1 fruit fly cellular context compared by ENCODE assay signal in the genomic region with DNA sequence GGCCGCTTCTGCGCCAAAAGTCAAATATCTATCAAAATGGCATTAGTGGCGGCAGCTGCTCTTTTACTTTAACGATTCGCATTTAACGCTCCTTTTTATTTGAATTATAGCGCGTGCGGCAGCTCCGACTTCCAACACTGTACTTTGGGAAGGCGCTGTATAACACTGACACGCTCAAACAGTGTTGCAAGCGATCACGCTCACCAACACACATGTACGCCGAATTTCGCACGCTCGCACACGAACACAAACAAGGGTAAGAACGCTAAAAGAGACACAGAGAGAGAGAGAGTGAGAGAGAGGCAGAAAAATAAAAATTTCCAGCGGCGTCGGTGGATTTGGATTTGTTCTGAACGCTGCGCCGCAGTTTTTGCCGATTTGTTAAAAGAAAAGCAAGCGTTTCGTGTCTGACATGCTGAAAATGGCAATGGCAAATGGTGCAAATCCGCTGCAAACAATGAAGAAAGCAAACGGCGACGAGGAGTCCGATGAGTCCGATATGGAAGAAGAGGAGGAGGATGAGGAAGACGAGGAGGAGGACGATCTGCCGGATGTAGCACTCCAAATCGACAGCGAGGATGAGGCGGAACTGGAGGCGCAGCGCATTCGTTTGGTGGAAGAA.
TF ChIP-seq lines count a peak whose summit lies in the region.

A gene (plus strand): TSS at position 276 of the 622 bp plus-strand sequence.

TF ChIP-seq in whole organism, embryonic, 481 proteins besides CTCF, POLR2A, EP300 and RAD21 (continued from another document and continues in another):
- TF ChIP-seq usp (GFP tag; optimal IDR thresholded peaks at IDR 0.05; lab: Kevin White, UChicago) (no peak), Dip3 (GFP tag; optimal IDR thresholded peaks at IDR 0.05; lab: Kevin White, UChicago) (peak; percentile 89), Camta (GFP tag; optimal IDR thresholded peaks at IDR 0.05; lab: Kevin White, UChicago) (peak; percentile 78), Hey (tag; optimal IDR thresholded peaks at IDR 0.05; lab: Kevin White, UChicago) (no peak), CG10431 (GFP tag; optimal IDR thresholded peaks at IDR 0.05; lab: Kevin White, UChicago) (no peak), fd96Cb (tag; optimal IDR thresholded peaks at IDR 0.05; lab: Kevin White, UChicago) (peak; percentile 44), CG8281 (tag; optimal IDR thresholded peaks at IDR 0.05; lab: Kevin White, UChicago) (no peak), nom (GFP tag; optimal IDR thresholded peaks at IDR 0.05; lab: Kevin White, UChicago) (peak; percentile 59), btn (GFP tag; optimal IDR thresholded peaks at IDR 0.05; lab: Kevin White, UChicago) (peak; percentile 78), her (GFP tag; optimal IDR thresholded peaks at IDR 0.05; lab: Kevin White, UChicago) (peak; percentile 90), NfI (GFP tag; optimal IDR thresholded peaks at IDR 0.05; lab: Kevin White, UChicago) (peak; percentile 88), CG3726 (GFP tag; IDR thresholded peaks at IDR 0.05; lab: Robert Waterston, UW) (no peak), CG16815 (GFP tag; optimal IDR thresholded peaks at IDR 0.05; lab: Kevin White, UChicago) (peak; percentile 83), pb (GFP tag; optimal IDR thresholded peaks at IDR 0.05; lab: Kevin White, UChicago) (peak; percentile 80), CG9817 (tag; optimal IDR thresholded peaks at IDR 0.05; lab: Kevin White, UChicago) (peak; percentile 75), gro (GFP tag; optimal IDR thresholded peaks at IDR 0.05; lab: Kevin White, UChicago) (peak; percentile 88), B-H2 (GFP tag; optimal IDR thresholded peaks at IDR 0.05; lab: Kevin White, UChicago) (peak; percentile 92), Nf-YC (tag; optimal IDR thresholded peaks at IDR 0.05; lab: Kevin White, UChicago) (peak; percentile 46), CG13287 (GFP tag; IDR thresholded peaks at IDR 0.05; lab: Robert Waterston, UW; ENCODE audit: partially characterized antibody) (peak; percentile 69), ftz-f1 (GFP tag; optimal IDR thresholded peaks at IDR 0.05; lab: Kevin White, UChicago) (peak; percentile 73), CG10147 (GFP tag; optimal IDR thresholded peaks at IDR 0.05; lab: Kevin White, UChicago) (no peak), twi (tag; optimal IDR thresholded peaks at IDR 0.05; lab: Kevin White, UChicago) (peak; percentile 48), CG14050 (GFP tag; IDR thresholded peaks at IDR 0.05; lab: Robert Waterston, UW) (peak; percentile 67), Ssrp (tag; optimal IDR thresholded peaks at IDR 0.05; lab: Kevin White, UChicago) (peak; percentile 26), eve (GFP tag; optimal IDR thresholded peaks at IDR 0.05; lab: Kevin White, UChicago) (no peak), HmgZ (tag; optimal IDR thresholded peaks at IDR 0.05; lab: Kevin White, UChicago) (peak; percentile 86), MTF-1 (GFP tag; optimal IDR thresholded peaks at IDR 0.05; lab: Kevin White, UChicago; ENCODE audit: borderline replicate concordance) (peak; percentile 79), tna (GFP tag; IDR thresholded peaks at IDR 0.05; lab: Robert Waterston, UW; ENCODE audit: partially characterized antibody) (no peak), CG31224 (GFP tag; IDR thresholded peaks at IDR 0.05; lab: Robert Waterston, UW) (no peak), CG12219 (GFP tag; optimal IDR thresholded peaks at IDR 0.05; lab: Kevin White, UChicago) (no peak), ttk (GFP tag; IDR thresholded peaks at IDR 0.05; lab: Robert Waterston, UW) (peak; percentile 73), CG17328 (GFP tag; IDR thresholded peaks at IDR 0.05; lab: Robert Waterston, UW) (peak; percentile 66), gem (tag; optimal IDR thresholded peaks at IDR 0.05; lab: Kevin White, UChicago) (peak; percentile 29), CG6813 (GFP tag; optimal IDR thresholded peaks at IDR 0.05; lab: Kevin White, UChicago) (peak; percentile 72), pum (GFP tag; optimal IDR thresholded peaks at IDR 0.05; lab: Kevin White, UChicago) (peak; percentile 89), insv (GFP tag; optimal IDR thresholded peaks at IDR 0.05; lab: Kevin White, UChicago) (peak in 1 of 2 experiments; percentile 30), CG16813 (GFP tag; IDR thresholded peaks at IDR 0.05; lab: Robert Waterston, UW; ENCODE audit: partially characterized antibody) (peak; percentile 55; the same call in 2 of the 3 replicates), Xrp1 (GFP tag; IDR thresholded peaks at IDR 0.05; lab: Robert Waterston, UW) (peak; percentile 87), nerfin-2 (GFP tag; IDR thresholded peaks at IDR 0.05; lab: Robert Waterston, UW; ENCODE audit: partially characterized antibody) (no peak), Lpt (GFP tag; optimal IDR thresholded peaks at IDR 0.05; lab: Kevin White, UChicago) (no peak), Abd-B (GFP tag; optimal IDR thresholded peaks at IDR 0.05; lab: Kevin White, UChicago) (no peak), dimm (GFP tag; IDR thresholded peaks at IDR 0.05; lab: Robert Waterston, UW) (0 out of 2 replicates have a peak, but pooled peaks have one; percentile 24), sim (GFP tag; IDR thresholded peaks at IDR 0.05; lab: Robert Waterston, UW) (no peak), CG43689 (GFP tag; IDR thresholded peaks at IDR 0.05; lab: Robert Waterston, UW) (no peak), CG12155 (GFP tag; optimal IDR thresholded peaks at IDR 0.05; lab: Kevin White, UChicago) (peak; percentile 88), CG8388 (GFP tag; optimal IDR thresholded peaks at IDR 0.05; lab: Kevin White, UChicago) (peak; percentile 16), H15 (GFP tag; IDR thresholded peaks at IDR 0.05; lab: Robert Waterston, UW) (peak; percentile 82), slou (GFP tag; optimal IDR thresholded peaks at IDR 0.05; lab: Kevin White, UChicago) (peak; percentile 59), CG32767 (GFP tag; IDR thresholded peaks at IDR 0.05; lab: Robert Waterston, UW) (no peak), Trl (optimal IDR thresholded peaks at IDR 0.05; lab: Kevin White, UChicago) (peak; percentile 90 to 92), Trl (GFP tag; optimal IDR thresholded peaks at IDR 0.05; lab: Kevin White, UChicago) (peak; percentile 92), repo (GFP tag; optimal IDR thresholded peaks at IDR 0.05; lab: Kevin White, UChicago) (peak; percentile 86), CG13624 (GFP tag; optimal IDR thresholded peaks at IDR 0.05; lab: Kevin White, UChicago) (peak; percentile 94), CG12236 (GFP tag; optimal IDR thresholded peaks at IDR 0.05; lab: Kevin White, UChicago) (peak; percentile 56), p53 (GFP tag; optimal IDR thresholded peaks at IDR 0.05; lab: Kevin White, UChicago) (peak; percentile 71), CG4820 (GFP tag; optimal IDR thresholded peaks at IDR 0.05; lab: Kevin White, UChicago) (peak; percentile 77), az2 (GFP tag; optimal IDR thresholded peaks at IDR 0.05; lab: Kevin White, UChicago) (peak; percentile 69), CG31441 (GFP tag; IDR thresholded peaks at IDR 0.05; lab: Robert Waterston, UW) (peak; percentile 46; the same call in 1 of the 2 replicates), CG17361 (GFP tag; IDR thresholded peaks at IDR 0.05; lab: Robert Waterston, UW) (peak; percentile 50; the same call in 1 of the 3 replicates), CHES-1-like (GFP tag; optimal IDR thresholded peaks at IDR 0.05; lab: Kevin White, UChicago) (peak; percentile 91), CG15601 (tag; optimal IDR thresholded peaks at IDR 0.05; lab: Kevin White, UChicago) (peak; percentile 35), tgo (GFP tag; IDR thresholded peaks at IDR 0.05; lab: Robert Waterston, UW) (peak; percentile 65), bsh (GFP tag; optimal IDR thresholded peaks at IDR 0.05; lab: Kevin White, UChicago) (peak; percentile 26 to 66), CG1602 (GFP tag; optimal IDR thresholded peaks at IDR 0.05; lab: Kevin White, UChicago) (peak; percentile 60), CG10543 (GFP tag; optimal IDR thresholded peaks at IDR 0.05; lab: Kevin White, UChicago) (peak; percentile 69), CG31388 (GFP tag; optimal IDR thresholded peaks at IDR 0.05; lab: Kevin White, UChicago) (peak; percentile 44), grn (GFP tag; optimal IDR thresholded peaks at IDR 0.05; lab: Kevin White, UChicago) (no peak), CG31365 (tag; optimal IDR thresholded peaks at IDR 0.05; lab: Kevin White, UChicago) (peak; percentile 39), CG10209 (GFP tag; optimal IDR thresholded peaks at IDR 0.05; lab: Kevin White, UChicago) (peak; percentile 80), sr (GFP tag; IDR thresholded peaks at IDR 0.05; lab: Robert Waterston, UW) (peak; percentile 65; the same call in 2 of the 3 replicates), E2f2 (GFP tag; IDR thresholded peaks at IDR 0.05; lab: Robert Waterston, UW) (peak; percentile 99), pho (GFP tag; optimal IDR thresholded peaks at IDR 0.05; lab: Kevin White, UChicago) (peak; percentile 76), C15 (GFP tag; IDR thresholded peaks at IDR 0.05; lab: Robert Waterston, UW) (peak; percentile 51; the same call in 1 of the 3 replicates), hth (optimal IDR thresholded peaks at IDR 0.05; lab: Kevin White, UChicago) (no peak), CG18011 (GFP tag; optimal IDR thresholded peaks at IDR 0.05; lab: Kevin White, UChicago) (peak; percentile 56), CG11085 (GFP tag; IDR thresholded peaks at IDR 0.05; lab: Robert Waterston, UW) (peak; percentile 88), oc (tag; optimal IDR thresholded peaks at IDR 0.05; lab: Kevin White, UChicago) (peak; percentile 23), CG3847 (GFP tag; IDR thresholded peaks at IDR 0.05; lab: Robert Waterston, UW) (peak; percentile 94), CG6654 (GFP tag; optimal IDR thresholded peaks at IDR 0.05; lab: Kevin White, UChicago) (no peak), Nf-YA (GFP tag; IDR thresholded peaks at IDR 0.05; lab: Robert Waterston, UW) (0 out of 2 replicates have a peak, but pooled peaks have one; percentile 6), ind (GFP tag; optimal IDR thresholded peaks at IDR 0.05; lab: Kevin White, UChicago) (peak; percentile 88), CG2199 (GFP tag; IDR thresholded peaks at IDR 0.05; lab: Robert Waterston, UW) (peak; percentile 71; the same call in 1 of the 3 replicates), crp (GFP tag; optimal IDR thresholded peaks at IDR 0.05; lab: Kevin White, UChicago) (peak in 1 of 2 experiments; percentile 35), Atf-2 (GFP tag; optimal IDR thresholded peaks at IDR 0.05; lab: Kevin White, UChicago) (peak; percentile 73), disco-r (GFP tag; optimal IDR thresholded peaks at IDR 0.05; lab: Kevin White, UChicago) (peak; percentile 74), CG14441 (GFP tag; IDR thresholded peaks at IDR 0.05; lab: Robert Waterston, UW) (peak; percentile 65), ro (GFP tag; IDR thresholded peaks at IDR 0.05; lab: Robert Waterston, UW) (no peak; the same call in 1 of the 2 replicates), sisA (GFP tag; IDR thresholded peaks at IDR 0.05; lab: Robert Waterston, UW) (peak; percentile 73), unc-4 (GFP tag; IDR thresholded peaks at IDR 0.05; lab: Robert Waterston, UW; ENCODE audit: partially characterized antibody) (0 out of 2 replicates have a peak, but pooled peaks have one; percentile 28), CG34376 (GFP tag; optimal IDR thresholded peaks at IDR 0.05; lab: Kevin White, UChicago) (peak; percentile 63), danr (GFP tag; IDR thresholded peaks at IDR 0.05; lab: Robert Waterston, UW) (no peak), bowl (GFP tag; IDR thresholded peaks at IDR 0.05; lab: Robert Waterston, UW) (peak; percentile 28; the same call in 1 of the 2 replicates), slp2 (GFP tag; optimal IDR thresholded peaks at IDR 0.05; lab: Kevin White, UChicago) (peak; percentile 74), BtbVII (GFP tag; optimal IDR thresholded peaks at IDR 0.05; lab: Kevin White, UChicago) (peak; percentile 52), peb (GFP tag; IDR thresholded peaks at IDR 0.05; lab: Robert Waterston, UW) (peak; percentile 72), CG8478 (optimal IDR thresholded peaks at IDR 0.05; lab: Kevin White, UChicago) (peak; percentile 56), Usf (GFP tag; optimal IDR thresholded peaks at IDR 0.05; lab: Kevin White, UChicago) (peak; percentile 48), Ets65A (GFP tag; lab: Kevin White, UChicago) (peak; percentile 99), CG1529 (GFP tag; optimal IDR thresholded peaks at IDR 0.05; lab: Kevin White, UChicago) (peak; percentile 19), CG4360 (GFP tag; IDR thresholded peaks at IDR 0.05; lab: Robert Waterston, UW) (no peak), sqz (GFP tag; optimal IDR thresholded peaks at IDR 0.05; lab: Kevin White, UChicago) (peak; percentile 38), CG34422 (GFP tag; IDR thresholded peaks at IDR 0.05; lab: Robert Waterston, UW) (peak; percentile 74; the same call in 1 of the 3 replicates), Jarid2 (GFP tag; optimal IDR thresholded peaks at IDR 0.05; lab: Kevin White, UChicago) (peak; percentile 62), ranshi (GFP tag; IDR thresholded peaks at IDR 0.05; lab: Robert Waterston, UW) (peak; percentile 82), tin (GFP tag; optimal IDR thresholded peaks at IDR 0.05; lab: Kevin White, UChicago) (peak; percentile 91), ham (GFP tag; IDR thresholded peaks at IDR 0.05; lab: Robert Waterston, UW) (no peak), CG1832 (GFP tag; optimal IDR thresholded peaks at IDR 0.05; lab: Kevin White, UChicago) (no peak), run (tag; optimal IDR thresholded peaks at IDR 0.05; lab: Kevin White, UChicago) (no peak), vnd (GFP tag; IDR thresholded peaks at IDR 0.05; lab: Robert Waterston, UW; ENCODE audit: partially characterized antibody) (no peak), Sry-δ (GFP tag; optimal IDR thresholded peaks at IDR 0.05; lab: Kevin White, UChicago) (peak; percentile 59), Ptx1 (GFP tag; IDR thresholded peaks at IDR 0.05; lab: Robert Waterston, UW) (peak; percentile 70), dan (GFP tag; IDR thresholded peaks at IDR 0.05; lab: Robert Waterston, UW) (no peak), CG12391 (tag; optimal IDR thresholded peaks at IDR 0.05; lab: Kevin White, UChicago) (peak; percentile 50), sob (GFP tag; IDR thresholded peaks at IDR 0.05; lab: Robert Waterston, UW) (peak; percentile 96), Dp (GFP tag; optimal IDR thresholded peaks at IDR 0.05; lab: Kevin White, UChicago) (peak; percentile 98), Ets97D (GFP tag; optimal IDR thresholded peaks at IDR 0.05; lab: Kevin White, UChicago) (peak; percentile 89), CG8290 (GFP tag; optimal IDR thresholded peaks at IDR 0.05; lab: Kevin White, UChicago) (peak; percentile 77), CG8290 (tag; optimal IDR thresholded peaks at IDR 0.05; lab: Kevin White, UChicago) (peak; percentile 68 to 94), CG17802 (tag; optimal IDR thresholded peaks at IDR 0.05; lab: Kevin White, UChicago) (peak; percentile 74), CG17385 (GFP tag; optimal IDR thresholded peaks at IDR 0.05; lab: Kevin White, UChicago) (peak; percentile 55), odd (GFP tag; optimal IDR thresholded peaks at IDR 0.05; lab: Kevin White, UChicago) (no peak), CG18764 (GFP tag; optimal IDR thresholded peaks at IDR 0.05; lab: Kevin White, UChicago) (peak; percentile 79)
